Worm (Caenorhabditis elegans) whole organism, mixed stage, embryonic: ENCODE data around the gene cyn-8.

Experiments used
- elt-1 ChIP-seq: sonication (generic microtip); optimal IDR thresholded peaks from 2 replicates; lab custom pipeline; 2017; ENCODE audit warnings: missing genetic modification characterization, mild to moderate bottlenecking, missing compliant biosample characterization, antibody characterized with exemption, moderate library complexity, borderline replicate concordance; ENCODE audit not compliant: insufficient read depth
- elt-3 ChIP-seq: fragments of 150-350 bp; optimal IDR thresholded peaks from 2 replicates; lab custom pipeline; 2014; ENCODE audit warnings: missing biosample characterization, missing genetic modification characterization
- mab-5 ChIP-seq: fragments of 150-350 bp; optimal IDR thresholded peaks from 2 replicates; lab custom pipeline; 2014; ENCODE audit warnings: missing biosample characterization, missing genetic modification characterization
- nhr-12 ChIP-seq: fragments of 150-350 bp; optimal IDR thresholded peaks from 2 replicates; lab custom pipeline; 2014; ENCODE audit warnings: missing biosample characterization, missing genetic modification characterization
- nhr-76 ChIP-seq: sonication (generic microtip); optimal IDR thresholded peaks from 2 replicates; lab custom pipeline; 2017; ENCODE audit warnings: missing biosample characterization, missing genetic modification characterization

ce11 chrX:8939389-8939788 is 28.3 kb downstream of the cyn-8 start:
- TF ChIP-seq nhr-12 (no peak), elt-1 (no peak), elt-3 (no peak), mab-5 (tag; lab: Kevin White, UChicago) (no peak), nhr-76 (no peak)
